Fruit fly (Drosophila melanogaster) whole organism, prepupa: ENCODE results near the gene CG9536.

Experiments
- Blimp-1 ChIP-seq: fragments of 200-800 bp; sonication (Bioruptor generic); optimal IDR thresholded peaks from 3 replicates; lab custom pipeline; 2017; ENCODE audit warnings: missing biosample characterization, missing genetic modification characterization, mild to moderate bottlenecking, moderate library complexity, missing genetic modification reagents
- CG11762 ChIP-seq: fragments of 200-800 bp; sonication (Bioruptor generic); optimal IDR thresholded peaks from 3 replicates; lab custom pipeline; 2016; ENCODE audit warnings: missing biosample characterization, missing genetic modification characterization; ENCODE audit not compliant: insufficient read depth
- CG16779 ChIP-seq: fragments of 200-800 bp; sonication (Bioruptor generic); optimal IDR thresholded peaks from 3 replicates; lab custom pipeline; 2017; ENCODE audit warnings: missing biosample characterization, mild to moderate bottlenecking, missing genetic modification characterization
- CG3032 ChIP-seq: fragments of 200-800 bp; optimal IDR thresholded peaks from 2 replicates; lab custom pipeline; 2019; ENCODE audit warnings: missing biosample characterization, mild to moderate bottlenecking, missing genetic modification characterization, moderate library complexity
- CG31627 ChIP-seq: fragments of 200-800 bp; sonication (Bioruptor generic); optimal IDR thresholded peaks from 3 replicates; lab custom pipeline; 2016; ENCODE audit warnings: missing biosample characterization, missing genetic modification characterization
- CG4318 ChIP-seq: fragments of 200-800 bp; sonication (Bioruptor generic); optimal IDR thresholded peaks from 3 replicates; lab custom pipeline; 2017; ENCODE audit warnings: missing biosample characterization, mild to moderate bottlenecking, missing genetic modification characterization
- CG6792 ChIP-seq: fragments of 200-800 bp; sonication (Bioruptor generic); optimal IDR thresholded peaks from 3 replicates; lab custom pipeline; 2016; ENCODE audit warnings: missing biosample characterization, missing genetic modification characterization
- CG7368 ChIP-seq: fragments of 200-800 bp; sonication (Bioruptor generic); optimal IDR thresholded peaks from 3 replicates; lab custom pipeline; 2016; ENCODE audit warnings: missing biosample characterization, missing genetic modification characterization
- CG8319 ChIP-seq: fragments of 200-800 bp; sonication (Bioruptor generic); optimal IDR thresholded peaks from 3 replicates; lab custom pipeline; 2016; ENCODE audit warnings: missing biosample characterization, missing genetic modification characterization
- CG9139 ChIP-seq: fragments of 200-800 bp; sonication (Bioruptor generic); optimal IDR thresholded peaks from 3 replicates; lab custom pipeline; 2017; ENCODE audit warnings: missing biosample characterization, mild to moderate bottlenecking, missing genetic modification characterization
- Eip78C ChIP-seq: fragments of 200-800 bp; sonication (Bioruptor generic); peaks from one replicate; lab custom pipeline; 2016; ENCODE audit warnings: missing biosample characterization, missing genetic modification characterization
- Ets96B ChIP-seq: fragments of 200-800 bp; optimal IDR thresholded peaks from 2 replicates; lab custom pipeline; 2019; ENCODE audit warnings: missing biosample characterization, mild to moderate bottlenecking, missing genetic modification characterization, moderate library complexity
- Hr38 ChIP-seq: sonication (Bioruptor generic); optimal IDR thresholded peaks from 2 replicates; lab custom pipeline; 2016; ENCODE audit warnings: missing biosample characterization, missing genetic modification characterization
- Hr4 ChIP-seq: fragments of 200-800 bp; sonication (Bioruptor generic); optimal IDR thresholded peaks from 3 replicates; lab custom pipeline; 2016; ENCODE audit warnings: missing biosample characterization, missing genetic modification characterization
- OdsH ChIP-seq: fragments of 200-800 bp; sonication (Bioruptor generic); optimal IDR thresholded peaks from 3 replicates; lab custom pipeline; 2016; ENCODE audit warnings: missing biosample characterization, missing genetic modification characterization
- Sox14 ChIP-seq: fragments of 200-800 bp; sonication (Bioruptor generic); optimal IDR thresholded peaks from 3 replicates; lab custom pipeline; 2016; ENCODE audit warnings: missing biosample characterization, missing genetic modification characterization
- Sox15 ChIP-seq: fragments of 200-800 bp; sonication (Bioruptor generic); optimal IDR thresholded peaks from 3 replicates; lab custom pipeline; 2016; ENCODE audit warnings: missing biosample characterization, missing genetic modification characterization
- achi ChIP-seq: fragments of 200-800 bp; sonication (Bioruptor generic); optimal IDR thresholded peaks from 3 replicates; lab custom pipeline; 2016; ENCODE audit warnings: missing biosample characterization, missing genetic modification characterization
- acj6 ChIP-seq: fragments of 200-800 bp; sonication (Bioruptor generic); optimal IDR thresholded peaks from 3 replicates; lab custom pipeline; 2016; ENCODE audit warnings: missing biosample characterization, missing genetic modification characterization
- cyc ChIP-seq: fragments of 200-800 bp; sonication (Bioruptor generic); optimal IDR thresholded peaks from 3 replicates; lab custom pipeline; 2016; ENCODE audit warnings: missing biosample characterization, missing genetic modification characterization
- dsx ChIP-seq: fragments of 200-800 bp; optimal IDR thresholded peaks from 3 replicates; lab custom pipeline; 2019; ENCODE audit warnings: missing biosample characterization, mild to moderate bottlenecking, missing genetic modification characterization, moderate library complexity; ENCODE audit not compliant: poor library complexity, severe bottlenecking
- eg ChIP-seq: fragments of 200-800 bp; sonication (Bioruptor generic); IDR thresholded peaks from 3 replicates; pipeline ENCODE4 v1.3.6; 2022; ENCODE audit warnings: missing biosample characterization, missing genetic modification characterization
- esn ChIP-seq: fragments of 200-800 bp; sonication (Bioruptor generic); optimal IDR thresholded peaks from 2 replicates; lab custom pipeline; 2016; ENCODE audit warnings: missing biosample characterization, mild to moderate bottlenecking, missing genetic modification characterization, moderate library complexity
- fd85E ChIP-seq: fragments of 200-800 bp; sonication (Bioruptor generic); optimal IDR thresholded peaks from 3 replicates; lab custom pipeline; 2016; ENCODE audit warnings: missing biosample characterization, missing genetic modification characterization
- lz ChIP-seq: fragments of 200-800 bp; sonication (Bioruptor generic); optimal IDR thresholded peaks from 3 replicates; lab custom pipeline; 2016; ENCODE audit warnings: missing biosample characterization, missing genetic modification characterization
- salr ChIP-seq, 2 experiments: fragments of 200-800 bp; sonication (Bioruptor generic); optimal IDR thresholded peaks; 3 replicates each; lab custom pipeline; 2016 to 2018; ENCODE audit warnings: missing biosample characterization in 2 of 2, missing genetic modification characterization in 2 of 2, mild to moderate bottlenecking in 1 of 2
- spab ChIP-seq: fragments of 200-800 bp; sonication (Bioruptor generic); optimal IDR thresholded peaks from 2 replicates; lab custom pipeline; 2017; ENCODE audit warnings: missing biosample characterization, mild to moderate bottlenecking, missing genetic modification characterization, missing genetic modification reagents
- svp ChIP-seq: fragments of 200-800 bp; sonication (Bioruptor generic); peaks from one replicate; lab custom pipeline; 2016; ENCODE audit warnings: missing biosample characterization, missing genetic modification characterization
- topi ChIP-seq: fragments of 200-800 bp; sonication (Bioruptor generic); optimal IDR thresholded peaks from 3 replicates; lab custom pipeline; 2016; ENCODE audit warnings: missing biosample characterization, missing genetic modification characterization

Gene CG9536

dm6 chr2L:6447581-6448333 lies 29.0 kb downstream of the CG9536 start (continued):
- TF ChIP-seq CG16779 (tag; lab: Kevin White, UChicago), result peak; percentile 46
- no peak for TF ChIP-seq Blimp-1 (GFP tag; lab: Kevin White, UChicago)
- no peak for TF ChIP-seq CG8319 (GFP tag; lab: Kevin White, UChicago)
- peak; percentile 61 for TF ChIP-seq dsx
- TF ChIP-seq CG11762, result no peak
- TF ChIP-seq CG3032 (tag; lab: Kevin White, UChicago), result no peak
- TF ChIP-seq salr (GFP tag; optimal IDR thresholded peaks at IDR 0.05; lab: Kevin White, UChicago), result no peak
- no peak for TF ChIP-seq Sox15 (GFP tag; lab: Kevin White, UChicago)
- TF ChIP-seq Hr4, result no peak
- no peak for TF ChIP-seq CG31627
- TF ChIP-seq Ets96B, result no peak
- no peak for TF ChIP-seq CG7368
- no peak for TF ChIP-seq spab
- TF ChIP-seq, all 60 proteins: peak for 15

DNA sequence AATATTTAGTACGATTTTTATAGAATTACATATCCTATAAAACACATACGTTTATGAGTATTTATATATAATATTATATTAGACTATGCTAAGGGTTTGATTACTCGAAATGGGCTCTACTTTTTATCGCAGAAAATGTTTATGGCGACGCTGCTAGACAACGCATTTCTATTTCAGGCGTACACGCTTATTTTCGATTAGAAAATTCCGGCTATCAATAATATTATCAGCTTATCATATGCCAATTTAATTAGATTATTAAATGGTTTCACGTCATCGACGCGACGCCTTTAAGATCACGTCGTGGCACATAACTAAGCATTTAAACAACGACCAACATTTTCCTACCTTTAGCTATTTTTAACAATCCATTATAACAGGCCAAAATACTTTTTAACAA lies 50.4 kb downstream of the CG9536 start:
- TF ChIP-seq svp (GFP tag; lab: Kevin White, UChicago), result no peak
- TF ChIP-seq Eip78C, result no peak
- no peak for TF ChIP-seq esn (GFP tag; lab: Kevin White, UChicago)
- TF ChIP-seq fd85E (GFP tag; lab: Kevin White, UChicago), result no peak
- no peak for TF ChIP-seq lz
- no peak for TF ChIP-seq CG6792 (GFP tag; lab: Kevin White, UChicago)
- no peak for TF ChIP-seq achi (GFP tag; lab: Kevin White, UChicago)
- no peak for TF ChIP-seq CG9139 (GFP tag; lab: Kevin White, UChicago)
- no peak for TF ChIP-seq topi (GFP tag; lab: Kevin White, UChicago)
- TF ChIP-seq acj6 (GFP tag; lab: Kevin White, UChicago), result no peak
- TF ChIP-seq Hr38 (GFP tag; lab: Kevin White, UChicago), result no peak
- TF ChIP-seq eg (GFP tag; lab: Robert Waterston, UW), result no peak
- TF ChIP-seq CG4318 (GFP tag; lab: Kevin White, UChicago), result no peak
- TF ChIP-seq Sox15 (GFP tag; lab: Kevin White, UChicago), result no peak
- no peak for TF ChIP-seq cyc (GFP tag; lab: Kevin White, UChicago)
- no peak for TF ChIP-seq Sox14
- TF ChIP-seq CG16779 (tag; lab: Kevin White, UChicago), result no peak
- TF ChIP-seq OdsH (GFP tag; lab: Kevin White, UChicago), result no peak
- TF ChIP-seq, all 60 proteins: peak for 0
